Fruit fly (Drosophila melanogaster): ENCODE measurements around the gene CG33641.

Gene CG33641

dm6 chr2L:13514945-13515687, 13.7 kb upstream of the CG33641 start:
- TF ChIP-seq psq (optimal IDR thresholded peaks at IDR 0.05) = no peak
- no peak for TF ChIP-seq Sin3A (optimal IDR thresholded peaks at IDR 0.05)
- no peak for TF ChIP-seq h (optimal IDR thresholded peaks at IDR 0.05)
- no peak for TF ChIP-seq insv (optimal IDR thresholded peaks at IDR 0.05)
- no peak for TF ChIP-seq ttk (optimal IDR thresholded peaks at IDR 0.05)
- TF ChIP-seq Myc (optimal IDR thresholded peaks at IDR 0.05) = no peak

dm6 chr2L:13515688-13516037, 13.2 kb upstream of the CG33641 start:
- TF ChIP-seq Sin3A (optimal IDR thresholded peaks at IDR 0.05) = no peak
- TF ChIP-seq Myc (optimal IDR thresholded peaks at IDR 0.05) = no peak
- no peak for TF ChIP-seq h (optimal IDR thresholded peaks at IDR 0.05)
- TF ChIP-seq insv (optimal IDR thresholded peaks at IDR 0.05) = no peak
- no peak for TF ChIP-seq ttk (optimal IDR thresholded peaks at IDR 0.05)
- TF ChIP-seq psq (optimal IDR thresholded peaks at IDR 0.05) = no peak

- TF ChIP-seq ttk (optimal IDR thresholded peaks at IDR 0.05) = no peak
- no peak for TF ChIP-seq psq (optimal IDR thresholded peaks at IDR 0.05)
- TF ChIP-seq Sin3A (optimal IDR thresholded peaks at IDR 0.05) = no peak
- TF ChIP-seq h (optimal IDR thresholded peaks at IDR 0.05) = no peak
- no peak for TF ChIP-seq Myc (optimal IDR thresholded peaks at IDR 0.05)
- TF ChIP-seq insv (optimal IDR thresholded peaks at IDR 0.05) = no peak
Observed at dm6 chr2L:13521807-13522206, 7.0 kb upstream of the CG33641 start.

- TF ChIP-seq h (optimal IDR thresholded peaks at IDR 0.05) (no peak), ttk (optimal IDR thresholded peaks at IDR 0.05) (no peak)
Observed at dm6 chr2L:13527541-13527940, 1.3 kb upstream of the CG33641 start, which contains the start of gene CG33640. Gene CG33640, plus strand, starts transcription at chr2L:13527841.

dm6 chr2L:13529675-13530074, 833 bp downstream of the CG33641 start, which contains the start of gene CG33642:
Gene CG33642, plus strand, starts transcription at chr2L:13529975.
- TF ChIP-seq Myc (optimal IDR thresholded peaks at IDR 0.05) (no peak), Sin3A (optimal IDR thresholded peaks at IDR 0.05) (no peak), psq (optimal IDR thresholded peaks at IDR 0.05) (no peak)

dm6 chr2L:13530774-13531173, 1.9 kb downstream of the CG33641 start, which contains the start of gene CG33643:
Gene CG33643, plus strand, starts transcription at chr2L:13531074.
- TF ChIP-seq Myc (optimal IDR thresholded peaks at IDR 0.05) (no peak), ttk (optimal IDR thresholded peaks at IDR 0.05) (no peak), psq (optimal IDR thresholded peaks at IDR 0.05) (no peak), h (optimal IDR thresholded peaks at IDR 0.05) (no peak), Sin3A (optimal IDR thresholded peaks at IDR 0.05) (no peak), insv (optimal IDR thresholded peaks at IDR 0.05) (no peak)

dm6 chr2L:13531785-13532184, 2.9 kb downstream of the CG33641 start, which contains the start of gene CG33644:
Gene CG33644, plus strand, starts transcription at chr2L:13532085.
- no peak for TF ChIP-seq insv (optimal IDR thresholded peaks at IDR 0.05)
- TF ChIP-seq Sin3A (optimal IDR thresholded peaks at IDR 0.05) = no peak
- no peak for TF ChIP-seq ttk (optimal IDR thresholded peaks at IDR 0.05)
- TF ChIP-seq psq (optimal IDR thresholded peaks at IDR 0.05) = no peak
- no peak for TF ChIP-seq Myc (optimal IDR thresholded peaks at IDR 0.05)
- TF ChIP-seq h (optimal IDR thresholded peaks at IDR 0.05) = no peak

- TF ChIP-seq ttk (optimal IDR thresholded peaks at IDR 0.05) = no peak
- TF ChIP-seq Myc (optimal IDR thresholded peaks at IDR 0.05) = no peak
- no peak for TF ChIP-seq h (optimal IDR thresholded peaks at IDR 0.05)
- TF ChIP-seq Sin3A (optimal IDR thresholded peaks at IDR 0.05) = no peak
- no peak for TF ChIP-seq psq (optimal IDR thresholded peaks at IDR 0.05)
- TF ChIP-seq insv (optimal IDR thresholded peaks at IDR 0.05) = no peak
Observed at dm6 chr2L:13532524-13532923, 3.7 kb downstream of the CG33641 start, which contains the start of gene CG33645. Gene CG33645, plus strand, starts transcription at chr2L:13532824.

- TF ChIP-seq Myc (optimal IDR thresholded peaks at IDR 0.05) (no peak), ttk (optimal IDR thresholded peaks at IDR 0.05) (no peak), Sin3A (optimal IDR thresholded peaks at IDR 0.05) (no peak), h (optimal IDR thresholded peaks at IDR 0.05) (no peak), insv (optimal IDR thresholded peaks at IDR 0.05) (no peak), psq (optimal IDR thresholded peaks at IDR 0.05) (no peak)
Observed at dm6 chr2L:13535678-13536077, 6.8 kb downstream of the CG33641 start, which contains the start of gene CG15638. Gene CG15638, minus strand, starts transcription at chr2L:13535778.

- TF ChIP-seq psq (optimal IDR thresholded peaks at IDR 0.05) (no peak), insv (optimal IDR thresholded peaks at IDR 0.05) (no peak), Sin3A (optimal IDR thresholded peaks at IDR 0.05) (no peak), Myc (optimal IDR thresholded peaks at IDR 0.05) (no peak), h (optimal IDR thresholded peaks at IDR 0.05) (no peak), ttk (optimal IDR thresholded peaks at IDR 0.05) (no peak)
Observed at dm6 chr2L:13540704-13541103, 11.9 kb downstream of the CG33641 start, which contains the start of gene CG16852. Gene CG16852, plus strand, starts transcription at chr2L:13540751.

- TF ChIP-seq insv (optimal IDR thresholded peaks at IDR 0.05) = no peak
- TF ChIP-seq h (optimal IDR thresholded peaks at IDR 0.05) = no peak
- TF ChIP-seq Sin3A (optimal IDR thresholded peaks at IDR 0.05) = no peak
- TF ChIP-seq Myc (optimal IDR thresholded peaks at IDR 0.05) = no peak
- TF ChIP-seq psq (optimal IDR thresholded peaks at IDR 0.05) = no peak
- TF ChIP-seq ttk (optimal IDR thresholded peaks at IDR 0.05) = no peak
Observed at dm6 chr2L:13541968-13542367, 13.1 kb downstream of the CG33641 start, which contains the start of gene CG16853. Gene CG16853, plus strand, starts transcription at chr2L:13542268.

- TF ChIP-seq h (optimal IDR thresholded peaks at IDR 0.05) (no peak), Myc (optimal IDR thresholded peaks at IDR 0.05) (no peak), ttk (optimal IDR thresholded peaks at IDR 0.05) (no peak), psq (optimal IDR thresholded peaks at IDR 0.05) (no peak), insv (optimal IDR thresholded peaks at IDR 0.05) (no peak), Sin3A (optimal IDR thresholded peaks at IDR 0.05) (no peak)
Observed at dm6 chr2L:13542476-13542875, 13.6 kb downstream of the CG33641 start, which contains the start of gene CG9263. Gene CG9263, minus strand, starts transcription at chr2L:13542576.

Measured in Kc167 (cell line).